Worm (Caenorhabditis elegans) whole organism, L2 larva: Measurements from ENCODE around the gene klp-11.

Source experiments
- C34F6.9 ChIP-seq: fragments of 150-350 bp; optimal IDR thresholded peaks from 2 replicates; lab custom pipeline; 2014; ENCODE audit warnings: missing biosample characterization, missing genetic modification characterization
- F13H6.1 ChIP-seq: sonication (generic microtip); optimal IDR thresholded peaks from 2 replicates; lab custom pipeline; 2016; ENCODE audit warnings: missing genetic modification characterization, missing compliant biosample characterization
- R02D3.7 ChIP-seq: fragments of 150-350 bp; optimal IDR thresholded peaks from 2 replicates; lab custom pipeline; 2014; ENCODE audit warnings: missing biosample characterization, missing genetic modification characterization
- Y55F3AM.14 ChIP-seq: fragments of 200-800 bp; sonication (Bioruptor generic); optimal IDR thresholded peaks from 2 replicates; lab custom pipeline; 2018; ENCODE audit warnings: mild to moderate bottlenecking, missing genetic modification characterization, missing compliant biosample characterization
- ZK546.5 ChIP-seq: sonication (generic microtip); optimal IDR thresholded peaks from 2 replicates; lab custom pipeline; 2017; ENCODE audit warnings: missing biosample characterization, missing genetic modification characterization
- alr-1 ChIP-seq: fragments of 150-350 bp; optimal IDR thresholded peaks from 2 replicates; lab custom pipeline; 2014; ENCODE audit warnings: missing biosample characterization, missing genetic modification characterization
- ama-1 ChIP-seq: fragments of 150-350 bp; optimal IDR thresholded peaks from 2 replicates; lab custom pipeline; 2018; ENCODE audit warnings: inconsistent platforms
- blmp-1 ChIP-seq: sonication (generic microtip); optimal IDR thresholded peaks from 2 replicates; lab custom pipeline; 2017; ENCODE audit warnings: missing genetic modification characterization, mild to moderate bottlenecking, missing compliant biosample characterization, antibody characterized with exemption, moderate library complexity; ENCODE audit not compliant: insufficient read depth
- crh-2 ChIP-seq: sonication (generic microtip); optimal IDR thresholded peaks from 2 replicates; lab custom pipeline; 2017; ENCODE audit warnings: missing biosample characterization, missing genetic modification characterization
- dmd-4 ChIP-seq: sonication (generic microtip); optimal IDR thresholded peaks from 2 replicates; lab custom pipeline; 2017; ENCODE audit warnings: missing biosample characterization, missing genetic modification characterization
- egl-27 ChIP-seq: sonication (generic microtip); optimal IDR thresholded peaks from 3 replicates; lab custom pipeline; 2017; ENCODE audit warnings: missing biosample characterization, missing genetic modification reagents, missing genetic modification characterization
- fos-1 ChIP-seq: fragments of 150-350 bp; optimal IDR thresholded peaks from 2 replicates; lab custom pipeline; 2014; ENCODE audit warnings: missing biosample characterization, missing genetic modification characterization
- gmeb-1 ChIP-seq: fragments of 150-350 bp; optimal IDR thresholded peaks from 2 replicates; lab custom pipeline; 2014; ENCODE audit warnings: missing biosample characterization, missing genetic modification characterization
- lin-11 ChIP-seq: fragments of 150-350 bp; sonication (generic microtip); optimal IDR thresholded peaks from 2 replicates; lab custom pipeline; 2014; ENCODE audit warnings: missing biosample characterization, missing genetic modification characterization, inconsistent platforms, mixed read lengths
- lin-13 ChIP-seq: fragments of 150-350 bp; optimal IDR thresholded peaks from 2 replicates; lab custom pipeline; 2014; ENCODE audit warnings: missing biosample characterization, missing genetic modification reagents, missing genetic modification characterization
- lin-39 ChIP-seq: fragments of 150-350 bp; optimal IDR thresholded peaks from 2 replicates; lab custom pipeline; 2014; ENCODE audit warnings: missing biosample characterization, missing genetic modification reagents, missing genetic modification characterization
- lsy-2 ChIP-seq, 2 experiments: fragments of 150-350 bp in 1 of 2; sonication (generic microtip) in 1 of 2; optimal IDR thresholded peaks; 2 replicates each; lab custom pipeline; 2014 to 2017; ENCODE audit warnings: missing biosample characterization in 2 of 2, missing genetic modification characterization in 2 of 2
- mab-5 ChIP-seq: fragments of 150-350 bp; optimal IDR thresholded peaks from 2 replicates; lab custom pipeline; 2014; ENCODE audit warnings: missing biosample characterization, missing genetic modification characterization
- mdl-1 ChIP-seq, 2 experiments: fragments of 150-350 bp in 1 of 2; sonication (generic microtip) in 1 of 2; optimal IDR thresholded peaks; 2 replicates each; lab custom pipeline; 2017; ENCODE audit warnings: missing biosample characterization in 2 of 2, missing genetic modification characterization in 2 of 2
- nhr-10 ChIP-seq: sonication (generic microtip); optimal IDR thresholded peaks from 2 replicates; lab custom pipeline; 2017; ENCODE audit warnings: missing biosample characterization, missing genetic modification characterization
- nhr-11 ChIP-seq: fragments of 150-350 bp; optimal IDR thresholded peaks from 2 replicates; lab custom pipeline; 2014; ENCODE audit warnings: missing biosample characterization, missing genetic modification characterization
- nhr-12 ChIP-seq: fragments of 150-350 bp; optimal IDR thresholded peaks from 2 replicates; lab custom pipeline; 2014; ENCODE audit warnings: missing biosample characterization, missing genetic modification characterization
- nhr-129 ChIP-seq: fragments of 150-350 bp; optimal IDR thresholded peaks from 2 replicates; lab custom pipeline; 2014; ENCODE audit warnings: missing biosample characterization, missing genetic modification characterization
- nhr-21 ChIP-seq: fragments of 150-350 bp; optimal IDR thresholded peaks from 2 replicates; lab custom pipeline; 2014; ENCODE audit warnings: missing biosample characterization, missing genetic modification characterization
- nhr-23 ChIP-seq: fragments of 150-350 bp; optimal IDR thresholded peaks from 2 replicates; lab custom pipeline; 2014; ENCODE audit warnings: missing biosample characterization, missing genetic modification reagents, missing genetic modification characterization
- nhr-237 ChIP-seq: fragments of 150-350 bp; optimal IDR thresholded peaks from 2 replicates; lab custom pipeline; 2014; ENCODE audit warnings: missing biosample characterization, missing genetic modification characterization
- nhr-25 ChIP-seq: fragments of 150-350 bp; sonication (generic microtip); optimal IDR thresholded peaks from 3 replicates; lab custom pipeline; 2014; ENCODE audit warnings: missing biosample characterization, missing genetic modification characterization
- nhr-6 ChIP-seq: fragments of 150-350 bp; optimal IDR thresholded peaks from 2 replicates; lab custom pipeline; 2014; ENCODE audit warnings: missing biosample characterization, missing genetic modification characterization
- peb-1 ChIP-seq: fragments of 150-350 bp; optimal IDR thresholded peaks from 2 replicates; lab custom pipeline; 2014; ENCODE audit warnings: missing biosample characterization, missing genetic modification characterization
- sem-4 ChIP-seq: fragments of 150-350 bp; optimal IDR thresholded peaks from 2 replicates; lab custom pipeline; 2014; ENCODE audit warnings: missing biosample characterization, missing genetic modification reagents, missing genetic modification characterization
- skn-1 ChIP-seq: sonication (generic microtip); optimal IDR thresholded peaks from 2 replicates; lab custom pipeline; 2017; ENCODE audit warnings: missing biosample characterization, missing genetic modification characterization
- sma-9 ChIP-seq, 2 experiments: fragments of 150-350 bp in 1 of 2; sonication (generic microtip) in 1 of 2; optimal IDR thresholded peaks; 2 replicates each; lab custom pipeline; 2014 to 2016; ENCODE audit warnings: missing genetic modification characterization in 2 of 2, mild to moderate bottlenecking in 1 of 2, missing biosample characterization in 1 of 2, missing compliant biosample characterization in 1 of 2, missing genetic modification reagents in 1 of 2, moderate library complexity in 1 of 2
- snpc-4 ChIP-seq: fragments of 150-350 bp; optimal IDR thresholded peaks from 2 replicates; lab custom pipeline; 2014; ENCODE audit warnings: missing biosample characterization, missing genetic modification characterization
- unc-55 ChIP-seq: fragments of 150-350 bp; sonication (generic microtip); optimal IDR thresholded peaks from 3 replicates; lab custom pipeline; 2014; ENCODE audit warnings: missing biosample characterization, missing genetic modification reagents, missing genetic modification characterization
- ztf-1 ChIP-seq: fragments of 200-800 bp; sonication (Bioruptor generic); conservative IDR thresholded peaks from 2 replicates; pipeline ENCODE4 v1.3.6; 2022; ENCODE audit warnings: missing genetic modification characterization, missing compliant biosample characterization
- ztf-11 ChIP-seq: sonication (generic microtip); optimal IDR thresholded peaks from 2 replicates; lab custom pipeline; 2017; ENCODE audit warnings: missing biosample characterization, missing genetic modification characterization
- ztf-4 ChIP-seq: fragments of 150-350 bp; optimal IDR thresholded peaks from 2 replicates; lab custom pipeline; 2014; ENCODE audit warnings: missing biosample characterization, missing genetic modification characterization

klp-11 gene

DNA sequence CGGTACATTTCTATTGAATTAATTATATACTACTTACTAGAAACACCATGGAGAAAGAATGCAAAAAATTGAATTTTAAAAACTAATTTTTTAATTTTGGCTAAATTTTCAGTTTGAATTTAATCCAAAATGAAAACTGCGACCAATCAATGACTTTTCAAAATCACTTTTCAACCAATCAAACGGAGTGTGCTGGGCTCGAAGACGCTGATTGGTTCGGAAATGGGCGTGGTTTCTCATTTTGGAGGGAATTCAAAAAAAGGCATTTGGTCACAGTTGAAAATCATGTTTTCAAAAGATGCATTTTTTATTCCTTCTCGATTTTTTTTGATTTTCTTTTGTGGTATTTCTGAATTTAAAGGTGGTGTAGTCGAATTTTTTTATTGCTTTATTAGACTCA lies 12.9 kb downstream of the klp-11 start:
- TF ChIP-seq nhr-10 (tag; lab: Kevin White, UChicago) (no peak), F13H6.1 (tag; lab: Kevin White, UChicago) (no peak), ztf-1 (GFP tag; lab: Robert Waterston, UW) (no peak), sem-4 (tag; lab: Kevin White, UChicago) (no peak), nhr-237 (tag; lab: Kevin White, UChicago) (no peak), nhr-6 (tag; lab: Kevin White, UChicago) (no peak), ztf-11 (tag; lab: Kevin White, UChicago) (no peak), R02D3.7 (tag; lab: Kevin White, UChicago) (no peak), gmeb-1 (tag; lab: Kevin White, UChicago) (no peak), lin-11 (tag; lab: Kevin White, UChicago) (no peak), lin-39 (tag; lab: Kevin White, UChicago) (no peak)

DNA sequence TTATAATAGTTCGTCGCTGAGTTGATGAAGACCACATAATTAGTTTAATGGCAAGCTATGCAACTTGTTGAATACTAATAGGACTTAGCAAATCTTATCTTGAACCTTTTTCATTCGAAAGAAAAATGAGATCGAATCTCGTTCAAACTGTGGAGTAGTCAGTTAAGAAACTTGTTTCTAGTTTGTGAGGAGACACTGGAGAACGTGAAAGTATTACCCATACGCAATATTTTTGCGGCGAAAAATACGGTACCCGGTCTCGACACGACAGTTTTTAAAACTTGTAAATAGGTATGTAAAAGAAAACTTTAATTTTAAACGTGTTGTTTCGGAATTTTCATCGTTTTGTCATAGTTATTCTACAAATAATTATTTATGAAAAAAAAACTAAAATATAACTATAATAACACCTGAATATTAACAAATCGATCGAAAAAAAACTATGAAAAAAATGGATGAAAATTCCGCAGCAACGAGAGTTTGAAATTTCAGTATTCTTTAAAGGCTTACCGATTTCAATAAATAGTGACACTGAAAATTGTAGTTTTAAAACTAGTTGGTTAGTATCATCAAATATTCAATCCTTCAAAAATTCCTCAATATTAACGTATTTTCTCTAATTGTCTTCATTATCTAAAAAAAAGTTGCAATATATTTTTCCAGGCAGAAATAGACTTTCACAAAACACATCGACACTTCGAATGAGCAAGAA lies 16.1 kb downstream of the klp-11 start, which contains the start of the genes F20C5.7 and parg-1:
Gene F20C5.7, minus strand, starts transcription at position 101 of the 712 bp plus-strand sequence.
Gene parg-1, plus strand, starts transcription at position 662 of the 712 bp plus-strand sequence.
- TF ChIP-seq nhr-11, result no peak
- TF ChIP-seq snpc-4 (tag; lab: Kevin White, UChicago), result no peak
- no peak for TF ChIP-seq ama-1
- no peak for TF ChIP-seq nhr-10 (tag; lab: Kevin White, UChicago)
- no peak for TF ChIP-seq lin-11 (tag; lab: Kevin White, UChicago)
- no peak for TF ChIP-seq nhr-23
- no peak for TF ChIP-seq peb-1 (tag; lab: Kevin White, UChicago)

DNA sequence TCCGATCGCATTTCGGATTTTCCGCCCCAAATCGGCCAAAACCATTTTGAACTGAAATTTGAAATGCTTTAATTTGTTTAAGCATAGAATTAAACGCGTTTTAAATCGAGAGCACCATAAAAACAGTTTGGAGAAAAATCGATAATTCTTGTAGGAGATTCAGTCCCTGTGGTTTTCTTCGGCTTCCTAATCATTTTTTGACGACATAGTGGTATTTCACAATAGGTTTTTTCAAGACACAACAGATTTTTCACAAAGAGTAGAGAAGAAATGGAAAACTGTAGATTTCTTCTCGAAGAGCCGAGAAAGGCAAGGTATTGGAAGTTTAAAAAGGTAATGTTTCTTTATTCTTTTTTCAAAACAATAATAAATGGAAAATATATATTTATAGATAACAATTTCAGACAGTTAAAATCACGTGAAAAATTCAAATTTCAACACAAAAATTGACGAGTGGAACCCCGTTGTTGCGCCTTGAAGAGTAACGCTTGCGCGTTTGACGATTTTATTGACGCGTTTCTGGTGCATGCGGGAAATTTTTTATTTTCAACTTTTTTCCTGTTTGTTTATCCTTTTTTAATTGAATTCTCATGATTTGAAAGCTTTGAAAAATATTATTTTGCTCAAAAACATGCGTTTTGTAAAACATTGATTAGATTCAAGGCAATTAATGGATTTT lies 18.1 kb downstream of the klp-11 start, which contains the start of gene F21D5.7:
Gene F21D5.7, minus strand, starts transcription at position 51 of the 679 bp plus-strand sequence.
- TF ChIP-seq lin-11 (tag; lab: Kevin White, UChicago), result peak; percentile 55
- TF ChIP-seq nhr-6 (tag; lab: Kevin White, UChicago), result peak; percentile 35
- TF ChIP-seq nhr-25 (tag; lab: Kevin White, UChicago), result no peak
- peak; percentile 31 for TF ChIP-seq mab-5
- peak; percentile 37 for TF ChIP-seq sem-4 (tag; lab: Kevin White, UChicago)
- peak; percentile 67 for TF ChIP-seq lin-13 (GFP tag; lab: Kevin White, UChicago)
- peak; percentile 11 for TF ChIP-seq egl-27
- peak; percentile 46 for TF ChIP-seq nhr-129
- TF ChIP-seq alr-1 (tag; lab: Kevin White, UChicago), result no peak
- peak; percentile 41 for TF ChIP-seq skn-1
- TF ChIP-seq lsy-2 (tag; optimal IDR thresholded peaks at IDR 0.05; lab: Kevin White, UChicago), result peak; percentile 68 to 89
- TF ChIP-seq C34F6.9 (tag; lab: Kevin White, UChicago), result peak; percentile 89
- peak; percentile 91 for TF ChIP-seq crh-2 (tag; lab: Kevin White, UChicago)
- no peak for TF ChIP-seq R02D3.7 (tag; lab: Kevin White, UChicago)
- peak; percentile 89 for TF ChIP-seq gmeb-1 (tag; lab: Kevin White, UChicago)
- TF ChIP-seq ztf-4 (tag; lab: Kevin White, UChicago), result peak; percentile 52
- TF ChIP-seq Y55F3AM.14 (GFP tag; lab: Kevin White, UChicago), result no peak
- peak in 1 of 2 experiments; percentile 31 for TF ChIP-seq mdl-1 (tag; optimal IDR thresholded peaks at IDR 0.05; lab: Kevin White, UChicago)
- peak; percentile 3 for TF ChIP-seq ZK546.5
- peak; percentile 26 for TF ChIP-seq dmd-4 (tag; lab: Kevin White, UChicago)
- TF ChIP-seq fos-1 (tag; lab: Kevin White, UChicago), result peak; percentile 55
- peak; percentile 84 for TF ChIP-seq sma-9 (GFP tag; optimal IDR thresholded peaks at IDR 0.05; lab: Kevin White, UChicago)
- no peak for TF ChIP-seq sma-9 (tag; optimal IDR thresholded peaks at IDR 0.05; lab: Kevin White, UChicago)
- peak; percentile 43 for TF ChIP-seq blmp-1 (tag; lab: Kevin White, UChicago)
- peak; percentile 85 for TF ChIP-seq unc-55 (GFP tag; lab: Kevin White, UChicago)
- TF ChIP-seq nhr-12 (tag; lab: Kevin White, UChicago), result no peak
- peak; percentile 70 for TF ChIP-seq nhr-21 (tag; lab: Kevin White, UChicago)
- TF ChIP-seq snpc-4 (tag; lab: Kevin White, UChicago), result peak; percentile 31
- TF ChIP-seq ztf-11 (tag; lab: Kevin White, UChicago), result no peak
